Fruit fly (Drosophila melanogaster) whole organism, embryonic: ENCODE data around the gene CG31792.

Experiments
- Atf3 ChIP-seq: fragments of 200-800 bp; sonication (Bioruptor generic); optimal IDR thresholded peaks from 3 replicates; lab custom pipeline; 2016; ENCODE audit warnings: missing biosample characterization, missing genetic modification characterization
- Bdp1 ChIP-seq: fragments of 200-800 bp; sonication (Bioruptor generic); optimal IDR thresholded peaks from 3 replicates; lab custom pipeline; 2016; ENCODE audit warnings: missing biosample characterization, missing genetic modification characterization
- CG10543 ChIP-seq: fragments of 200-800 bp; sonication (Bioruptor generic); optimal IDR thresholded peaks from 3 replicates; lab custom pipeline; 2017; ENCODE audit warnings: missing biosample characterization, mild to moderate bottlenecking, missing genetic modification characterization, moderate library complexity
- CG11085 ChIP-seq: fragments of 200-800 bp; sonication (Bioruptor generic); IDR thresholded peaks from 2 replicates; pipeline ENCODE4 v1.3.6; 2022; ENCODE audit warnings: missing biosample characterization, missing genetic modification characterization
- CG11247 ChIP-seq: fragments of 200-800 bp; sonication (Bioruptor generic); IDR thresholded peaks from 2 replicates; pipeline ENCODE4 v1.3.6; 2022; ENCODE audit warnings: missing biosample characterization, missing genetic modification characterization
- CG12104 ChIP-seq: fragments of 200-800 bp; sonication (Bioruptor generic); optimal IDR thresholded peaks from 3 replicates; lab custom pipeline; 2016; ENCODE audit warnings: missing biosample characterization, missing genetic modification characterization
- CG12659 ChIP-seq: fragments of 200-800 bp; sonication (Bioruptor generic); optimal IDR thresholded peaks from 3 replicates; lab custom pipeline; 2017; ENCODE audit warnings: mild to moderate bottlenecking, missing biosample characterization, missing genetic modification reagents, missing genetic modification characterization
- CG13123 ChIP-seq: fragments of 200-800 bp; sonication (Bioruptor generic); optimal IDR thresholded peaks from 2 replicates; lab custom pipeline; 2016; ENCODE audit warnings: missing biosample characterization, missing genetic modification characterization
- CG14860 ChIP-seq: fragments of 200-800 bp; sonication (Bioruptor generic); IDR thresholded peaks from 3 replicates; pipeline ENCODE4 v1.3.6; 2022; ENCODE audit warnings: missing biosample characterization, missing genetic modification characterization; ENCODE audit not compliant: partially characterized antibody
- CG16815 ChIP-seq: fragments of 200-800 bp; sonication (Bioruptor generic); optimal IDR thresholded peaks from 3 replicates; lab custom pipeline; 2017; ENCODE audit warnings: missing biosample characterization, mild to moderate bottlenecking, missing genetic modification characterization
- CG16863 ChIP-seq: fragments of 200-800 bp; sonication (Bioruptor generic); optimal IDR thresholded peaks from 3 replicates; lab custom pipeline; 2016; ENCODE audit warnings: missing biosample characterization, missing genetic modification characterization
- CG17829 ChIP-seq: fragments of 200-800 bp; optimal IDR thresholded peaks from 2 replicates; lab custom pipeline; 2019; ENCODE audit warnings: missing biosample characterization, mild to moderate bottlenecking, missing genetic modification characterization, moderate library complexity
- CG1792 ChIP-seq: fragments of 200-800 bp; sonication (Bioruptor generic); optimal IDR thresholded peaks from 2 replicates; lab custom pipeline; 2016; ENCODE audit warnings: missing biosample characterization, missing genetic modification characterization
- CG1832 ChIP-seq: fragments of 200-800 bp; sonication (Bioruptor generic); optimal IDR thresholded peaks from 2 replicates; lab custom pipeline; 2017; ENCODE audit warnings: missing biosample characterization, mild to moderate bottlenecking, missing genetic modification characterization, inconsistent platforms
- CG2875 ChIP-seq: fragments of 200-800 bp; sonication (Bioruptor generic); optimal IDR thresholded peaks from 2 replicates; lab custom pipeline; 2017; ENCODE audit warnings: missing biosample characterization, mild to moderate bottlenecking, missing genetic modification characterization, missing genetic modification reagents
- CG34224 ChIP-seq: fragments of 200-800 bp; sonication (Bioruptor generic); IDR thresholded peaks from 3 replicates; pipeline ENCODE4 v1.3.6; 2022; ENCODE audit warnings: missing biosample characterization, missing genetic modification characterization; ENCODE audit not compliant: partially characterized antibody
- CG4282 ChIP-seq: fragments of 200-800 bp; sonication (Bioruptor generic); optimal IDR thresholded peaks from 2 replicates; lab custom pipeline; 2016; ENCODE audit warnings: missing biosample characterization, missing genetic modification characterization
- CG4404 ChIP-seq: fragments of 200-800 bp; sonication (Bioruptor generic); IDR thresholded peaks from 2 replicates; pipeline ENCODE4 v1.3.6; 2022; ENCODE audit warnings: missing biosample characterization, missing genetic modification characterization
- CG5180 ChIP-seq: fragments of 200-800 bp; sonication (Bioruptor generic); optimal IDR thresholded peaks from 3 replicates; lab custom pipeline; 2017; ENCODE audit warnings: missing biosample characterization, missing genetic modification characterization, mild to moderate bottlenecking, moderate library complexity, missing genetic modification reagents
- CG6654 ChIP-seq: fragments of 200-800 bp; sonication (Bioruptor generic); optimal IDR thresholded peaks from 2 replicates; lab custom pipeline; 2017; ENCODE audit warnings: missing biosample characterization, mild to moderate bottlenecking, missing genetic modification characterization
- CG7271 ChIP-seq: fragments of 200-800 bp; sonication (Bioruptor generic); optimal IDR thresholded peaks from 2 replicates; lab custom pipeline; 2018; ENCODE audit warnings: missing biosample characterization, mild to moderate bottlenecking, missing genetic modification characterization, moderate library complexity
- CG7556 ChIP-seq: fragments of 200-800 bp; sonication (Bioruptor generic); optimal IDR thresholded peaks from 2 replicates; lab custom pipeline; 2017; ENCODE audit warnings: missing biosample characterization, mild to moderate bottlenecking, missing genetic modification characterization
- CG8944 ChIP-seq: fragments of 200-800 bp; sonication (Bioruptor generic); optimal IDR thresholded peaks from 3 replicates; lab custom pipeline; 2016; ENCODE audit warnings: missing biosample characterization, missing genetic modification characterization
- CG9437 ChIP-seq: fragments of 200-800 bp; sonication (Bioruptor generic); optimal IDR thresholded peaks from 2 replicates; lab custom pipeline; 2018; ENCODE audit warnings: missing biosample characterization, mild to moderate bottlenecking, missing genetic modification characterization
- CG9876 ChIP-seq: fragments of 200-800 bp; sonication (Bioruptor generic); optimal IDR thresholded peaks from 2 replicates; lab custom pipeline; 2016; ENCODE audit warnings: missing biosample characterization, missing genetic modification characterization
- Dref ChIP-seq: fragments of 200-800 bp; sonication (Bioruptor generic); IDR thresholded peaks from 2 replicates; pipeline ENCODE4 v1.3.6; 2022; ENCODE audit warnings: missing biosample characterization, missing genetic modification characterization
- Drgx ChIP-seq: fragments of 200-800 bp; sonication (Bioruptor generic); IDR thresholded peaks from 2 replicates; pipeline ENCODE4 v1.3.6; 2022; ENCODE audit warnings: missing biosample characterization, missing genetic modification characterization
- E2f2 ChIP-seq: fragments of 200-800 bp; sonication (Bioruptor generic); IDR thresholded peaks from 2 replicates; pipeline ENCODE4 v1.3.6; 2022; ENCODE audit warnings: missing biosample characterization, missing genetic modification characterization
- HLHmδ ChIP-seq: fragments of 200-800 bp; sonication (Bioruptor generic); optimal IDR thresholded peaks from 2 replicates; lab custom pipeline; 2018; ENCODE audit warnings: missing biosample characterization, mild to moderate bottlenecking, missing genetic modification characterization, moderate library complexity
- Hand ChIP-seq: fragments of 200-800 bp; sonication (Bioruptor generic); optimal IDR thresholded peaks from 2 replicates; lab custom pipeline; 2017; ENCODE audit warnings: mild to moderate bottlenecking, missing biosample characterization, missing genetic modification reagents, missing genetic modification characterization
- HmgD ChIP-seq: fragments of 200-800 bp; sonication (Bioruptor generic); optimal IDR thresholded peaks from 3 replicates; lab custom pipeline; 2016; ENCODE audit warnings: missing biosample characterization, missing genetic modification characterization
- MTF-1 ChIP-seq: fragments of 200-800 bp; sonication (Bioruptor generic); optimal IDR thresholded peaks from 2 replicates; lab custom pipeline; 2018; ENCODE audit warnings: missing biosample characterization, mild to moderate bottlenecking, missing genetic modification characterization, borderline replicate concordance
- Med ChIP-seq: fragments of 200-800 bp; sonication (Bioruptor generic); peaks from one replicate; lab custom pipeline; 2016; ENCODE audit warnings: missing biosample characterization, missing genetic modification characterization, mild to moderate bottlenecking, inconsistent platforms, moderate library complexity
- NFAT ChIP-seq: fragments of 200-800 bp; sonication (Bioruptor generic); IDR thresholded peaks from 2 replicates; pipeline ENCODE4 v1.3.6; 2022; ENCODE audit warnings: missing biosample characterization, missing genetic modification characterization
- Optix ChIP-seq: fragments of 200-800 bp; sonication (Bioruptor generic); IDR thresholded peaks from 3 replicates; pipeline ENCODE4 v1.3.6; 2022; ENCODE audit warnings: missing biosample characterization, missing genetic modification characterization
- Pdp1 ChIP-seq, 2 experiments: fragments of 200-800 bp; sonication (Bioruptor generic); optimal IDR thresholded peaks; 3 replicates each; lab custom pipeline; 2016; ENCODE audit warnings: missing biosample characterization in 2 of 2, missing genetic modification characterization in 2 of 2, mild to moderate bottlenecking in 1 of 2, moderate library complexity in 1 of 2
- Side ChIP-seq: fragments of 200-800 bp; sonication (Bioruptor generic); optimal IDR thresholded peaks from 2 replicates; lab custom pipeline; 2016; ENCODE audit warnings: missing biosample characterization, missing genetic modification characterization
- Sin3A ChIP-seq: fragments of >200 bp; optimal IDR thresholded peaks from 2 replicates; lab custom pipeline; 2018
- Sox102F ChIP-seq: fragments of 200-800 bp; sonication (Bioruptor generic); optimal IDR thresholded peaks from 2 replicates; lab custom pipeline; 2018; ENCODE audit warnings: missing biosample characterization, mild to moderate bottlenecking, missing genetic modification characterization, moderate library complexity
- croc ChIP-seq: fragments of 200-800 bp; sonication (Bioruptor generic); conservative IDR thresholded peaks from 3 replicates; pipeline ENCODE4 v1.3.6; 2022; ENCODE audit warnings: missing biosample characterization, missing genetic modification characterization
- her ChIP-seq: fragments of 200-800 bp; sonication (Bioruptor generic); optimal IDR thresholded peaks from 2 replicates; lab custom pipeline; 2016; ENCODE audit warnings: missing biosample characterization, missing genetic modification characterization
- jing ChIP-seq: fragments of 200-800 bp; sonication (Bioruptor generic); optimal IDR thresholded peaks from 2 replicates; lab custom pipeline; 2018; ENCODE audit warnings: missing biosample characterization, mild to moderate bottlenecking, missing genetic modification characterization
- kni ChIP-seq: fragments of 200-800 bp; sonication (Bioruptor generic); optimal IDR thresholded peaks from 3 replicates; lab custom pipeline; 2017; ENCODE audit warnings: mild to moderate bottlenecking, missing biosample characterization, missing genetic modification reagents, missing genetic modification characterization
- maf-S ChIP-seq: fragments of 200-800 bp; sonication (Bioruptor generic); optimal IDR thresholded peaks from 2 replicates; lab custom pipeline; 2016; ENCODE audit warnings: missing biosample characterization, missing genetic modification characterization
- oc ChIP-seq: fragments of 200-800 bp; sonication (Bioruptor generic); optimal IDR thresholded peaks from 2 replicates; lab custom pipeline; 2018; ENCODE audit warnings: missing biosample characterization, mild to moderate bottlenecking, missing genetic modification characterization, moderate library complexity
- pb ChIP-seq: fragments of 200-800 bp; sonication (Bioruptor generic); optimal IDR thresholded peaks from 3 replicates; lab custom pipeline; 2016; ENCODE audit warnings: missing biosample characterization, missing genetic modification characterization
- row ChIP-seq: fragments of 200-800 bp; sonication (Bioruptor generic); IDR thresholded peaks from 3 replicates; pipeline ENCODE4 v1.3.6; 2022; ENCODE audit warnings: missing biosample characterization, missing genetic modification characterization
- salm ChIP-seq: fragments of 200-800 bp; sonication (Bioruptor generic); optimal IDR thresholded peaks from 2 replicates; lab custom pipeline; 2018; ENCODE audit warnings: missing biosample characterization, mild to moderate bottlenecking, missing genetic modification characterization
- ssp ChIP-seq: fragments of 200-800 bp; sonication (Bioruptor generic); IDR thresholded peaks from 2 replicates; pipeline ENCODE4 v1.3.6; 2022; ENCODE audit warnings: missing biosample characterization, missing genetic modification characterization

CG31792 gene

DNA sequence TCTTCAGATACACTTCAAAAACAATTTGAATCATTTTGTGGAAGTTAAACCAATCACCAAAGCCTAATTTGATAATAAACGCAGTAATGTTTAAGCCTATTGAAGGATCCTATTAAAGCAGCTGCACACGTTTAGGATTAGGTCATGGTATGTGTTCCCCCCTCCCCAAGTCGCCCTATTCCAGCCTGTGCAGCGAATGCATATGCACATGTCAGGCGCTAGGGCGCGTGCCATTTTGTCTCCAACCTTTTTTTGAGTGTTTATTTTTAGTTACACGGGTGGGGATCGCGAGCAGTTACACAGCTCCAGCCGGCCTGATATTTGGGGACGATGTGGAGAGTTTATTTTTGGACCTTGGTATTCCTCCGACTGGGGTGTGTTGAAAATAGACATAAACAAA lies 39.8 kb downstream of the CG31792 start (continued):
- TF ChIP-seq CG2875 (GFP tag; lab: Kevin White, UChicago), result no peak
- TF ChIP-seq row (GFP tag; lab: Robert Waterston, UW), result peak; percentile 12; the same call in 1 of the 3 replicates
- no peak for TF ChIP-seq CG17829
- no peak for TF ChIP-seq HmgD

DNA sequence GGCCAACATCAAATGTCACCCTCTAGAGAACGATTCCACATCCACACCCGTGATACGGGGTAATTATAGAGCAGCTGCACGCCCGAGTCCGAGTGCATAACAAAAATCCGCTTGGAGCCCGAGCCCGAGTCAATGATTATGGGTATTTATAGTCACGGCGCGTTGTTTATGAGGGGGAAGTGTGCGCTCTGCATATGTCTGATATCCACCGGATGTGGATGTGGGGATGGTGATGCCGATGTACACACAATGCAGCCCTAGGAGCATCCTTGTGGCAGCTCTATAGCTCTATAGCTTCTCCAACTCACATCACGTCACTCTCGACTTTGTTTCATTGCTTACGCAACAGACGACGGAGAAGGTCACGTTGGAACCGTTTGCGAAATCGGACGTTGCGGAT lies 40.2 kb downstream of the CG31792 start:
- TF ChIP-seq her (no peak), ssp (GFP tag; lab: Robert Waterston, UW) (peak; percentile 13; the same call in 1 of the 2 replicates), CG12659 (GFP tag; lab: Kevin White, UChicago) (no peak), Med (GFP tag; lab: Kevin White, UChicago) (peak; percentile 59), HLHmδ (GFP tag; lab: Kevin White, UChicago) (peak; percentile 67), E2f2 (0 out of 2 replicates have a peak, but pooled peaks have one; percentile 7), croc (GFP tag; lab: Robert Waterston, UW) (no peak), Drgx (GFP tag; lab: Robert Waterston, UW) (0 out of 2 replicates have a peak, but pooled peaks have one; percentile 9), CG8944 (GFP tag; lab: Kevin White, UChicago) (no peak), Pdp1 (GFP tag; optimal IDR thresholded peaks at IDR 0.05; lab: Kevin White, UChicago) (peak in 1 of 2 experiments; percentile 59), CG14860 (GFP tag; lab: Robert Waterston, UW) (0 out of 3 replicates have a peak, but pooled peaks have one; percentile 29)

DNA sequence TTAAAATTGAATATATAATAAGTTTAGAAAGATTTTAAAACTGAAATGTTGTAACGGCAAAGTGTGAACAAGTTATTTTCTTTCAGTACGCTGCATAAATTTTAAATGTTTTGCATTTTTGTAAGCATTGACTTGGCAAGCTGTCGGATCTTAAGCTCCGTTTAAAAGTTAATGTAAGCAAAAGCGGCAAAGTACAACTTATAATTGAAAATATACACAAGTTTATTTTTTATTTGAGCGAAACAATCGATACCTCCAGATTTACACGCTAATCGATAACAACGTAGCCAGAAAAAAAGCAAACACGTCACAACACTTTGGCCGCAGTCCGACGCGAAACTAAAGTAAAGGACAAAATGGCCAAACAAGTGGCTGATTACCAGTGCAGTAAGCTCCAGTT lies 44.3 kb downstream of the CG31792 start, which contains the start of gene Catsup:
TSS of gene Catsup (plus strand) at position 273 of the 400 bp plus-strand sequence.
- peak; percentile 20 for TF ChIP-seq Sin3A
- no peak for TF ChIP-seq CG4282 (GFP tag; lab: Kevin White, UChicago)
- no peak for TF ChIP-seq salm
- no peak for TF ChIP-seq kni (GFP tag; lab: Kevin White, UChicago)
- TF ChIP-seq Optix (GFP tag; lab: Robert Waterston, UW), result no peak
- no peak for TF ChIP-seq CG6654
- no peak for TF ChIP-seq CG11247 (GFP tag; lab: Robert Waterston, UW)
- peak; percentile 58 for TF ChIP-seq CG34224 (GFP tag; lab: Robert Waterston, UW)
- TF ChIP-seq croc (GFP tag; lab: Robert Waterston, UW), result no peak
- no peak for TF ChIP-seq CG5180 (GFP tag; lab: Kevin White, UChicago)
- peak; percentile 69 for TF ChIP-seq Dref (GFP tag; lab: Robert Waterston, UW)
- TF ChIP-seq maf-S, result no peak
- no peak for TF ChIP-seq CG13123 (GFP tag; lab: Kevin White, UChicago)
- TF ChIP-seq CG16815 (GFP tag; lab: Kevin White, UChicago), result no peak
- no peak for TF ChIP-seq MTF-1
- TF ChIP-seq CG12104, result no peak
- no peak for TF ChIP-seq CG7556 (GFP tag; lab: Kevin White, UChicago)
- TF ChIP-seq Sox102F (GFP tag; lab: Kevin White, UChicago), result no peak
- no peak for TF ChIP-seq oc (tag; lab: Kevin White, UChicago)
- TF ChIP-seq CG10543 (GFP tag; lab: Kevin White, UChicago), result no peak
- TF ChIP-seq CG11085 (GFP tag; lab: Robert Waterston, UW), result no peak
- TF ChIP-seq CG1792 (GFP tag; lab: Kevin White, UChicago), result no peak
- TF ChIP-seq Side (GFP tag; lab: Kevin White, UChicago), result no peak
- no peak for TF ChIP-seq CG16863 (GFP tag; lab: Kevin White, UChicago)
- no peak for TF ChIP-seq CG9876 (GFP tag; lab: Kevin White, UChicago)
- TF ChIP-seq Bdp1 (GFP tag; lab: Kevin White, UChicago), result no peak
- no peak for TF ChIP-seq CG7271
- TF ChIP-seq pb, result no peak
- TF ChIP-seq Atf3 (GFP tag; lab: Kevin White, UChicago), result no peak
- TF ChIP-seq CG1832 (GFP tag; lab: Kevin White, UChicago), result no peak
- TF ChIP-seq jing (GFP tag; lab: Kevin White, UChicago), result no peak
- no peak for TF ChIP-seq Hand
- TF ChIP-seq CG9437 (GFP tag; lab: Kevin White, UChicago), result peak; percentile 21
- no peak for TF ChIP-seq CG4404
- no peak for TF ChIP-seq NFAT
